Worm (Caenorhabditis elegans) whole organism, late embryonic: ENCODE measurements around the gene rpl-39.

Experiments
- ama-1 ChIP-seq: fragments of 150-350 bp; optimal IDR thresholded peaks from 2 replicates; lab custom pipeline; 2014
- sox-4 ChIP-seq: sonication (generic microtip); optimal IDR thresholded peaks from 2 replicates; lab custom pipeline; 2017; ENCODE audit warnings: mild to moderate bottlenecking, missing genetic modification characterization, inconsistent platforms, missing compliant biosample characterization

DNA sequence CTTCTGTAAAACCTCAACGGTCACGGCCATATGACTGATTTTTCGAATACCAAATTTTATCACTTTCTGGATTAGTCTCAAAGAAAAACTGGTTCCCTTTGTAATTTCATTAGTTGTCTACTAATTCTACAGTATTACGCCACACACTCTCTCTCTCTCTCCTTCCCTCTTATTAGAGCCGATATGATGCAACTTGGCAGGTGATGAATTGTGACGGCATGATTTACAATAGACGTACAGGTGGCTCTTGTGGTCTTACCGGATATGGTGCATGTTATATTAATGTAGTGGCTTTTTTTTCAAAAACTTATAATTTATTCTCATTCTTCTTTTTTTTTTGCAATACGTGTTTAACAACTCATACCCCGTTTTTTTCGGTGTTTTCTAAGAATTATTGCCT, 34.0 kb downstream of the rpl-39 start:
- TF ChIP-seq sox-4 (tag; lab: Kevin White, UChicago): no peak
- no peak for TF ChIP-seq ama-1 (lab: Kevin White, UChicago)
